Fruit fly (Drosophila melanogaster) Kc167 (cell line): ENCODE measurements around the gene LKRSDH.

Source experiments
- Sin3A ChIP-seq: fragments of >200 bp; optimal IDR thresholded peaks from 2 replicates; lab custom pipeline; 2018; ENCODE audit warnings: missing external identifiers
- h ChIP-seq: fragments of >200 bp; optimal IDR thresholded peaks from 3 replicates; lab custom pipeline; 2018; ENCODE audit warnings: missing external identifiers
- insv ChIP-seq: fragments of >200 bp; optimal IDR thresholded peaks from 3 replicates; lab custom pipeline; 2018; ENCODE audit warnings: missing external identifiers
- psq ChIP-seq: fragments of >200 bp; optimal IDR thresholded peaks from 2 replicates; lab custom pipeline; 2017; ENCODE audit warnings: missing external identifiers

- TF ChIP-seq psq (lab: Kevin White, UChicago) = no peak
- TF ChIP-seq Sin3A (lab: Kevin White, UChicago) = no peak
- TF ChIP-seq h (lab: Kevin White, UChicago) = no peak
- no peak for TF ChIP-seq insv (lab: Kevin White, UChicago)
Observed at dm6 chr2L:7813357-7813756, 17.6 kb upstream of the LKRSDH start.
